Worm (Caenorhabditis elegans) whole organism, L1 larva: ENCODE data around the gene F26F4.9.

ENCODE experiments used
- C04F5.9 ChIP-seq: sonication (generic microtip); optimal IDR thresholded peaks from 2 replicates; lab custom pipeline; 2016; ENCODE audit warnings: missing genetic modification characterization, missing compliant biosample characterization
- F16B12.6 ChIP-seq: fragments of 150-350 bp; optimal IDR thresholded peaks from 2 replicates; lab custom pipeline; 2014; ENCODE audit warnings: missing biosample characterization, missing genetic modification characterization
- Y116A8C.19 ChIP-seq: sonication (generic microtip); optimal IDR thresholded peaks from 2 replicates; lab custom pipeline; 2016; ENCODE audit warnings: missing compliant biosample characterization, missing genetic modification characterization, borderline replicate concordance
- aha-1 ChIP-seq: fragments of 150-350 bp; optimal IDR thresholded peaks from 2 replicates; lab custom pipeline; 2014; ENCODE audit warnings: missing biosample characterization, missing genetic modification characterization
- blmp-1 ChIP-seq: fragments of 150-350 bp; optimal IDR thresholded peaks from 2 replicates; lab custom pipeline; 2014; ENCODE audit warnings: missing biosample characterization, missing genetic modification characterization
- ceh-63 ChIP-seq: fragments of 200-800 bp; sonication (Bioruptor generic); optimal IDR thresholded peaks from 2 replicates; lab custom pipeline; 2018; ENCODE audit warnings: mild to moderate bottlenecking, missing genetic modification characterization, missing compliant biosample characterization
- ceh-82 ChIP-seq, 3 experiments: fragments of 150-350 bp in 1 of 3; sonication (generic microtip) in 2 of 3; optimal IDR thresholded peaks; 2 replicates each; lab custom pipeline; 2014 to 2017; ENCODE audit warnings: missing biosample characterization in 3 of 3, missing genetic modification characterization in 3 of 3
- ceh-90 ChIP-seq: sonication (generic microtip); optimal IDR thresholded peaks from 2 replicates; lab custom pipeline; 2016; ENCODE audit warnings: missing genetic modification characterization, missing compliant biosample characterization
- efl-1 ChIP-seq, 4 experiments: fragments of 150-350 bp; optimal IDR thresholded peaks in 3 of 4; peaks in 1 of 4; 1 replicate in 1 of 4; 2 replicates in 3 of 4; lab custom pipeline; 2014; ENCODE audit warnings: missing biosample characterization in 2 of 4, missing genetic modification characterization in 2 of 4, missing genetic modification reagents in 2 of 4
- fkh-10 ChIP-seq: sonication (generic microtip); optimal IDR thresholded peaks from 2 replicates; lab custom pipeline; 2017; ENCODE audit warnings: missing biosample characterization, missing genetic modification reagents, missing genetic modification characterization
- fkh-4 ChIP-seq: sonication (generic microtip); optimal IDR thresholded peaks from 2 replicates; lab custom pipeline; 2016; ENCODE audit warnings: missing compliant biosample characterization, missing genetic modification characterization, borderline replicate concordance
- fkh-8 ChIP-seq: sonication (generic microtip); optimal IDR thresholded peaks from 2 replicates; lab custom pipeline; 2016; ENCODE audit warnings: mild to moderate bottlenecking, missing genetic modification characterization, missing compliant biosample characterization
- grh-1 ChIP-seq: fragments of 200-800 bp; sonication (Bioruptor generic); IDR thresholded peaks from 2 replicates; pipeline ENCODE4 v1.3.6; 2022; ENCODE audit warnings: missing genetic modification reagents, missing genetic modification characterization, missing compliant biosample characterization
- irx-1 ChIP-seq: sonication (generic microtip); optimal IDR thresholded peaks from 2 replicates; lab custom pipeline; 2016; ENCODE audit warnings: missing genetic modification characterization, missing compliant biosample characterization
- isw-1 ChIP-seq: fragments of 200-800 bp; sonication (Bioruptor generic); IDR thresholded peaks from 2 replicates; pipeline ENCODE4 v1.3.6; 2022; ENCODE audit warnings: missing genetic modification characterization, missing compliant biosample characterization
- jun-1 ChIP-seq: fragments of 150-350 bp; optimal IDR thresholded peaks from 2 replicates; lab custom pipeline; 2014; ENCODE audit warnings: missing biosample characterization, missing genetic modification reagents, missing genetic modification characterization
- lin-13 ChIP-seq: fragments of 150-350 bp; optimal IDR thresholded peaks from 2 replicates; lab custom pipeline; 2014; ENCODE audit warnings: missing biosample characterization, missing genetic modification reagents, missing genetic modification characterization
- lir-3 ChIP-seq: sonication (generic microtip); optimal IDR thresholded peaks from 2 replicates; lab custom pipeline; 2016; ENCODE audit warnings: mild to moderate bottlenecking, missing genetic modification characterization, moderate library complexity, missing compliant biosample characterization; ENCODE audit not compliant: poor library complexity
- lsy-2 ChIP-seq, 2 experiments: fragments of 150-350 bp; optimal IDR thresholded peaks; 2 replicates each; lab custom pipeline; 2014; ENCODE audit warnings: missing biosample characterization in 2 of 2, missing genetic modification characterization in 2 of 2
- mab-9 ChIP-seq: fragments of 200-800 bp; sonication (Bioruptor generic); IDR thresholded peaks from 2 replicates; pipeline ENCODE4 v1.3.6; 2022; ENCODE audit warnings: missing genetic modification reagents, missing genetic modification characterization, missing compliant biosample characterization
- mdl-1 ChIP-seq, 2 experiments: fragments of 150-350 bp; optimal IDR thresholded peaks; 2 replicates each; lab custom pipeline; 2014 to 2017; ENCODE audit warnings: missing biosample characterization in 2 of 2, missing genetic modification characterization in 2 of 2, inconsistent platforms in 1 of 2
- mep-1 ChIP-seq: fragments of 150-350 bp; optimal IDR thresholded peaks from 2 replicates; lab custom pipeline; 2014; ENCODE audit warnings: missing biosample characterization, missing genetic modification characterization
- nhr-47 ChIP-seq: sonication (generic microtip); optimal IDR thresholded peaks from 2 replicates; lab custom pipeline; 2016; ENCODE audit warnings: mild to moderate bottlenecking, missing genetic modification characterization, moderate library complexity, missing compliant biosample characterization
- nhr-76 ChIP-seq: sonication (generic microtip); optimal IDR thresholded peaks from 2 replicates; lab custom pipeline; 2017; ENCODE audit warnings: missing biosample characterization, missing genetic modification characterization
- nhr-77 ChIP-seq: fragments of 150-350 bp; optimal IDR thresholded peaks from 2 replicates; lab custom pipeline; 2014; ENCODE audit warnings: missing biosample characterization, missing genetic modification characterization
- nhr-84 ChIP-seq: sonication (generic microtip); optimal IDR thresholded peaks from 2 replicates; lab custom pipeline; 2017; ENCODE audit warnings: missing biosample characterization, missing genetic modification characterization
- nhr-85 ChIP-seq: sonication (generic microtip); peaks from one replicate; lab custom pipeline; 2016; ENCODE audit warnings: missing genetic modification characterization, inconsistent platforms, missing compliant biosample characterization
- nhr-90 ChIP-seq: sonication (generic microtip); optimal IDR thresholded peaks from 2 replicates; lab custom pipeline; 2016; ENCODE audit warnings: mild to moderate bottlenecking, missing genetic modification characterization, missing compliant biosample characterization; ENCODE audit not compliant: poor library complexity
- pax-3 ChIP-seq: fragments of 200-800 bp; sonication (Bioruptor generic); optimal IDR thresholded peaks from 2 replicates; lab custom pipeline; 2018; ENCODE audit warnings: mild to moderate bottlenecking, missing genetic modification characterization, moderate library complexity, missing compliant biosample characterization
- rnt-1 ChIP-seq: sonication (generic microtip); optimal IDR thresholded peaks from 2 replicates; lab custom pipeline; 2016; ENCODE audit warnings: mild to moderate bottlenecking, missing genetic modification characterization, moderate library complexity, missing compliant biosample characterization
- skn-1 ChIP-seq: fragments of 150-350 bp; optimal IDR thresholded peaks from 2 replicates; lab custom pipeline; 2014; ENCODE audit warnings: missing biosample characterization, missing genetic modification characterization
- snpc-4 ChIP-seq: fragments of 150-350 bp; optimal IDR thresholded peaks from 2 replicates; lab custom pipeline; 2014; ENCODE audit warnings: missing biosample characterization, missing genetic modification characterization
- sptf-1 ChIP-seq: fragments of 150-350 bp; optimal IDR thresholded peaks from 2 replicates; lab custom pipeline; 2014; ENCODE audit warnings: missing biosample characterization, missing genetic modification characterization
- swsn-7 ChIP-seq: sonication (generic microtip); optimal IDR thresholded peaks from 2 replicates; lab custom pipeline; 2016; ENCODE audit warnings: missing genetic modification characterization, missing compliant biosample characterization
- tbx-2 ChIP-seq: sonication (generic microtip); optimal IDR thresholded peaks from 2 replicates; lab custom pipeline; 2016; ENCODE audit warnings: missing genetic modification characterization, missing compliant biosample characterization
- unc-62 ChIP-seq: fragments of 150-350 bp; optimal IDR thresholded peaks from 2 replicates; lab custom pipeline; 2014; ENCODE audit warnings: missing biosample characterization, missing genetic modification reagents, missing genetic modification characterization
- unc-86 ChIP-seq: sonication (generic microtip); optimal IDR thresholded peaks from 2 replicates; lab custom pipeline; 2016; ENCODE audit warnings: missing genetic modification characterization, missing compliant biosample characterization
- vab-15 ChIP-seq: sonication (generic microtip); optimal IDR thresholded peaks from 2 replicates; lab custom pipeline; 2017; ENCODE audit warnings: missing genotype, mild to moderate bottlenecking, missing genetic modification characterization, missing compliant biosample characterization
- xbp-1 ChIP-seq: sonication (generic microtip); optimal IDR thresholded peaks from 2 replicates; lab custom pipeline; 2016; ENCODE audit warnings: missing genetic modification characterization, missing compliant biosample characterization
- zag-1 ChIP-seq: fragments of 150-350 bp; optimal IDR thresholded peaks from 2 replicates; lab custom pipeline; 2014; ENCODE audit warnings: missing biosample characterization, missing genetic modification characterization
- zip-4 ChIP-seq: fragments of 200-800 bp; sonication (Bioruptor generic); optimal IDR thresholded peaks from 2 replicates; lab custom pipeline; 2018; ENCODE audit warnings: mild to moderate bottlenecking, missing genetic modification characterization, moderate library complexity, missing compliant biosample characterization
- ztf-11 ChIP-seq, 2 experiments: sonication (generic microtip); optimal IDR thresholded peaks; 2 replicates each; lab custom pipeline; 2016 to 2017; ENCODE audit warnings: missing genetic modification characterization in 2 of 2, missing biosample characterization in 1 of 2, missing compliant biosample characterization in 1 of 2

The F26F4.9 gene

DNA sequence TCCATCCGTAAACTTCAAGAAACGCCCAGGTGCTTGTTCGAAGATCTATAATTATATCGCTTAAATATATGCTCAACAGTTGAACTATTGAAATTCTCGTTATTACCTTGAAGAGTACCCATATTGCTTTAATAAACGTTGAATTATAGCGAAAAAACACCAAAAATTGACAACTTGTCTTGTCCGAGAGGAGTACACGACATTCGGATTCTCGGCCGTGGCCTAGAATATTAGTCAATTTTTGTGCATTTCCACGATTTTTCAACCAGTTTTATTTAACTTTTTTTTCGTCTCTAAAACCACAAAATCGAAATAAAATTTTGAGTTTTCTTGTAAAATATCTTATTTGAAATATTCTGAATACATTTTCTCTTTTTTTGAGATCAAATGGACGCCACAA is at the start of gene F26F4.9, which contains the start of gene cee-1 (continued):
- TF ChIP-seq blmp-1 (tag; lab: Kevin White, UChicago) (peak; percentile 40), sptf-1 (tag; lab: Kevin White, UChicago) (no peak), swsn-7 (tag; lab: Kevin White, UChicago) (peak; percentile 70), lsy-2 (tag; optimal IDR thresholded peaks at IDR 0.05; lab: Kevin White, UChicago) (peak; percentile 63 to 69), fkh-8 (tag; lab: Kevin White, UChicago) (peak; percentile 70), ceh-90 (peak; percentile 90), pax-3 (tag; lab: Kevin White, UChicago) (peak; percentile 76), skn-1 (tag; lab: Kevin White, UChicago) (peak; percentile 22), C04F5.9 (tag; lab: Kevin White, UChicago) (peak; percentile 66)

DNA sequence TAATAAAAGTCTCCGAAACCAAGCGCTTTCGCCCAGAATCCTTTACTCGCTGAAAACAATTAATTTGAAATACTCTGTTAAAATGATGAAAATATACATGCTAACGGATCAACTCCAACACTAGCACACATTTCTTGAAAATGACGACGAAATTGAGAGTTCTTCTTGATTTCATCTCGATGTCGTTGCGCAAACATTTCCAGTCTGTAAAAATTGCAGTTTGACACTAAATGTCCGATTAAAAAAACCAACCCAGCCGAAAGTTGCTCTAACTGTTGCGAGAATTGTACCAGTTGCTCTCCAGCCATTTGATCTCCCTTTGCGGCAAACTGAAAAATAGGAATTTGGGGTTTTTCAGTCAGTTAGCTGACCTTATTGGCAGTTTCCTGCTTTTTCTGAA is 49.0 kb upstream of the F26F4.9 start:
- TF ChIP-seq zip-4 (no peak), efl-1 (optimal IDR thresholded peaks at IDR 0.05; lab: Kevin White, UChicago) (no peak), efl-1 (GFP tag; optimal IDR thresholded peaks at IDR 0.05 in 1 of 2; lab: Kevin White, UChicago) (peak in 1 of 2 experiments; percentile 26), nhr-77 (tag; lab: Kevin White, UChicago) (no peak), ceh-90 (no peak)

DNA sequence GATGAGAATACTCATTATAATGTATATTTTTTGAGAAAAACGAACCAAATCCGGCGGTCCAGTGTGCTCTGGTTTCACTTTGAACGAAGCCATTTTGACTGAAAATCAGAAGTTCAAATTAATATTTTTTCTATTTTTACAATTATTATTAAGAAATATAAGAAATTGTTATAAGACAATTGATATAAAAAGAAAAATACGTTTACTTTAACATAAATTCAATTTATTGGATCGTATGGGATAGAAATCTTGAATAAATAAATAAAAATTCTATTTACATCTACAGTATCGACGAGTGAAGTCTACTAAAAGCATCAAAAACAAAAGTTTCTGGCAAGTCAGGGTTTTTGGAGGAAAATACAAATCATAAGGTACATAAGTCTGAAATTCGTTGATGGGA is 47.9 kb upstream of the F26F4.9 start, which contains the start of gene C27F2.4:
Gene C27F2.4, minus strand, starts transcription at position 101 of the 400 bp plus-strand sequence.
- no peak for TF ChIP-seq mab-9 (GFP tag; lab: Robert Waterston, UW)
- TF ChIP-seq fkh-4, result no peak
- TF ChIP-seq isw-1 (GFP tag; lab: Robert Waterston, UW), result no peak
- TF ChIP-seq nhr-90, result no peak
- no peak for TF ChIP-seq Y116A8C.19 (tag; lab: Kevin White, UChicago)
- TF ChIP-seq F16B12.6 (tag; lab: Kevin White, UChicago), result no peak
- no peak for TF ChIP-seq nhr-47 (tag; lab: Kevin White, UChicago)
- no peak for TF ChIP-seq tbx-2 (tag; lab: Kevin White, UChicago)
- no peak for TF ChIP-seq aha-1 (tag; lab: Kevin White, UChicago)
- no peak for TF ChIP-seq irx-1

DNA sequence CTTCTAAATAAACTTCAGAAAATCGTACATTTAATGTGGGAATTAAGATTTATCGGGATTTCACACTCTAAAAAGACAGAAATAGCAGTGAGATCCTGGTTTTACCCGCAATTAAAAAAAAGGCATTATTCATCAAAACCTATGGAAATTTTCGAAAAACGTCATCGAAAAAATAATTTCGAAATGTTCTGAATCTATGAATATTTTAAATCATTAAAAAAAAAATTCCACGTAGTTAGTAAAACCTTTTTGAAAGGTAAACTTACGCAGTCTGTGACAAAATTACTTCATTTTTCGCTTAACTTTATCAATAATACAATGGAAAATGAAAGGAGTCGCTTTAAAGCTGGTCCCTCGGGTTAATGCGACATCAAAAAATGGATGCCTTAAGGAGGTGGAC is 44.2 kb upstream of the F26F4.9 start, which contains the start of gene C26E6.1:
Gene C26E6.1, plus strand, starts transcription at position 301 of the 400 bp plus-strand sequence.
- TF ChIP-seq jun-1 (tag; lab: Kevin White, UChicago) (no peak), ceh-63 (GFP tag; lab: Kevin White, UChicago) (no peak), nhr-84 (tag; lab: Kevin White, UChicago) (no peak), xbp-1 (tag; lab: Kevin White, UChicago) (no peak), ceh-82 (tag; optimal IDR thresholded peaks at IDR 0.05; lab: Kevin White, UChicago) (no peak), snpc-4 (tag; lab: Kevin White, UChicago) (no peak), fkh-10 (GFP tag; lab: Kevin White, UChicago) (no peak), Y116A8C.19 (tag; lab: Kevin White, UChicago) (no peak), mep-1 (tag; lab: Kevin White, UChicago) (no peak), mdl-1 (tag; optimal IDR thresholded peaks at IDR 0.05; lab: Kevin White, UChicago) (no peak), swsn-7 (tag; lab: Kevin White, UChicago) (no peak), lin-13 (GFP tag; lab: Kevin White, UChicago) (no peak), unc-62 (GFP tag; lab: Kevin White, UChicago) (no peak), lir-3 (tag; lab: Kevin White, UChicago) (no peak)

DNA sequence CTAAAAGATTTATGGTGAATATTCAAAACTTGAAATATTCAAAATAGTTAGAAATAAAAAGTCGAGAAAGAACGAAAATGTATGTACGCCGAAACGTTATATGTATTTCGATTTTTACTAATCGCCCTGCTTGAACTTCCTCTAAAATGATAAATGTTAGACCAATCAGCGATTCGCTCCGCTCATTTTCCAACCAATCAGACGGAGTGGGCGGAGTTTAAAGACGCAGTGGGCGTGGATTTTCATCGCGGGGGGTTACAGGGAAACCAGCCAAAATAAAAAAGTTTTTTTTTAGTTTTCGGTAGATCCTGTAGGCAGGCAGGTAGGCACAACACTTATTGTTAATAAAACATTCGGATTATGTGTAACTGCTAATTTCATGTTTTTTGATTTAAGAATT is 40.6 kb upstream of the F26F4.9 start:
- no peak for TF ChIP-seq nhr-85 (tag; lab: Kevin White, UChicago)
- TF ChIP-seq nhr-76 (tag; lab: Kevin White, UChicago), result no peak
- TF ChIP-seq xbp-1 (tag; lab: Kevin White, UChicago), result no peak
- TF ChIP-seq ztf-11 (tag; optimal IDR thresholded peaks at IDR 0.05; lab: Kevin White, UChicago), result no peak
- no peak for TF ChIP-seq rnt-1 (tag; lab: Kevin White, UChicago)
- TF ChIP-seq efl-1 (optimal IDR thresholded peaks at IDR 0.05; lab: Kevin White, UChicago), result no peak
- no peak for TF ChIP-seq efl-1 (GFP tag; optimal IDR thresholded peaks at IDR 0.05 in 1 of 2; lab: Kevin White, UChicago)
- no peak for TF ChIP-seq grh-1
- no peak for TF ChIP-seq snpc-4 (tag; lab: Kevin White, UChicago)
- TF ChIP-seq vab-15 (tag; lab: Kevin White, UChicago), result no peak
- no peak for TF ChIP-seq zag-1 (tag; lab: Kevin White, UChicago)
- TF ChIP-seq F16B12.6 (tag; lab: Kevin White, UChicago), result no peak
- TF ChIP-seq unc-86 (tag; lab: Kevin White, UChicago), result no peak
